Fruit fly (Drosophila melanogaster) whole organism, embryonic: ENCODE results near the gene CG2691.

Experiments
- CG11398 ChIP-seq: fragments of 200-800 bp; sonication (Bioruptor generic); optimal IDR thresholded peaks from 2 replicates; lab custom pipeline; 2016; ENCODE audit warnings: missing biosample characterization, missing genetic modification characterization
- CG11723 ChIP-seq: fragments of 200-800 bp; sonication (Bioruptor generic); optimal IDR thresholded peaks from 2 replicates; lab custom pipeline; 2017; ENCODE audit warnings: missing biosample characterization, mild to moderate bottlenecking, missing genetic modification characterization
- CG13287 ChIP-seq: fragments of 200-800 bp; sonication (Bioruptor generic); IDR thresholded peaks from 2 replicates; pipeline ENCODE4 v1.3.6; 2022; ENCODE audit warnings: missing biosample characterization, missing genetic modification characterization; ENCODE audit not compliant: partially characterized antibody
- CG15479 ChIP-seq: fragments of 200-800 bp; sonication (Bioruptor generic); optimal IDR thresholded peaks from 3 replicates; lab custom pipeline; 2019; ENCODE audit warnings: missing biosample characterization, mild to moderate bottlenecking, missing genetic modification characterization, moderate library complexity
- CG17328 ChIP-seq: fragments of 200-800 bp; sonication (Bioruptor generic); IDR thresholded peaks from 2 replicates; pipeline ENCODE4 v1.3.6; 2022; ENCODE audit warnings: missing biosample characterization, missing genetic modification characterization
- CG17829 ChIP-seq: fragments of 200-800 bp; optimal IDR thresholded peaks from 2 replicates; lab custom pipeline; 2019; ENCODE audit warnings: missing biosample characterization, mild to moderate bottlenecking, missing genetic modification characterization, moderate library complexity
- CG18476 ChIP-seq: fragments of 200-800 bp; sonication (Bioruptor generic); optimal IDR thresholded peaks from 2 replicates; lab custom pipeline; 2016; ENCODE audit warnings: missing biosample characterization, mild to moderate bottlenecking, missing genetic modification characterization
- CG2199 ChIP-seq: fragments of 200-800 bp; sonication (Bioruptor generic); IDR thresholded peaks from 3 replicates; pipeline ENCODE4 v1.3.6; 2022; ENCODE audit warnings: missing biosample characterization, missing genetic modification characterization
- CG31365 ChIP-seq: fragments of 200-800 bp; sonication (Bioruptor generic); optimal IDR thresholded peaks from 2 replicates; lab custom pipeline; 2018; ENCODE audit warnings: missing biosample characterization, mild to moderate bottlenecking, missing genetic modification characterization
- CG32767 ChIP-seq: fragments of 200-800 bp; sonication (Bioruptor generic); IDR thresholded peaks from 2 replicates; pipeline ENCODE4 v1.3.6; 2022; ENCODE audit warnings: missing biosample characterization, missing genetic modification characterization
- CG33557 ChIP-seq: fragments of 200-800 bp; sonication (Bioruptor generic); optimal IDR thresholded peaks from 2 replicates; lab custom pipeline; 2019; ENCODE audit warnings: missing biosample characterization, mild to moderate bottlenecking, missing genetic modification characterization, moderate library complexity
- CG4617 ChIP-seq: fragments of 200-800 bp; sonication (Bioruptor generic); optimal IDR thresholded peaks from 3 replicates; lab custom pipeline; 2016; ENCODE audit warnings: missing biosample characterization, missing genetic modification characterization, borderline replicate concordance
- CG6765 ChIP-seq: fragments of 200-800 bp; sonication (Bioruptor generic); optimal IDR thresholded peaks from 3 replicates; lab custom pipeline; 2017; ENCODE audit warnings: missing biosample characterization, mild to moderate bottlenecking, missing genetic modification characterization
- CG7372 ChIP-seq: fragments of 200-800 bp; sonication (Bioruptor generic); IDR thresholded peaks from 2 replicates; pipeline ENCODE4 v1.3.6; 2022; ENCODE audit warnings: missing biosample characterization, missing genetic modification characterization
- CG7786 ChIP-seq: fragments of 200-800 bp; sonication (Bioruptor generic); optimal IDR thresholded peaks from 2 replicates; lab custom pipeline; 2016; ENCODE audit warnings: missing biosample characterization, missing genetic modification characterization
- CG8290 ChIP-seq, 3 experiments: fragments of 200-800 bp; sonication (Bioruptor generic); optimal IDR thresholded peaks; 2 replicates each; lab custom pipeline; 2016 to 2019; ENCODE audit warnings: missing biosample characterization in 3 of 3, missing genetic modification characterization in 3 of 3, mild to moderate bottlenecking in 2 of 3, moderate library complexity in 1 of 3
- CG8765 ChIP-seq: fragments of 200-800 bp; sonication (Bioruptor generic); IDR thresholded peaks from 2 replicates; pipeline ENCODE4 v1.3.6; 2022; ENCODE audit warnings: missing biosample characterization, missing genetic modification characterization
- CG8924 ChIP-seq: fragments of 200-800 bp; optimal IDR thresholded peaks from 3 replicates; lab custom pipeline; 2019; ENCODE audit warnings: missing biosample characterization, mild to moderate bottlenecking, missing genetic modification characterization, moderate library complexity
- CHES-1-like ChIP-seq: fragments of 200-800 bp; sonication (Bioruptor generic); optimal IDR thresholded peaks from 2 replicates; lab custom pipeline; 2016; ENCODE audit warnings: missing biosample characterization, missing genetic modification characterization
- CoRest ChIP-seq: fragments of 200-800 bp; sonication (Bioruptor generic); optimal IDR thresholded peaks from 3 replicates; lab custom pipeline; 2018; ENCODE audit warnings: missing biosample characterization, mild to moderate bottlenecking, missing genetic modification characterization, moderate library complexity
- Dbx ChIP-seq: fragments of 200-800 bp; sonication (Bioruptor generic); IDR thresholded peaks from 3 replicates; pipeline ENCODE4 v1.3.6; 2022; ENCODE audit warnings: missing biosample characterization, missing genetic modification characterization
- Dek ChIP-seq: fragments of 200-800 bp; sonication (Bioruptor generic); optimal IDR thresholded peaks from 3 replicates; lab custom pipeline; 2019; ENCODE audit warnings: missing biosample characterization, mild to moderate bottlenecking, missing genetic modification characterization, moderate library complexity
- Drgx ChIP-seq: fragments of 200-800 bp; sonication (Bioruptor generic); IDR thresholded peaks from 2 replicates; pipeline ENCODE4 v1.3.6; 2022; ENCODE audit warnings: missing biosample characterization, missing genetic modification characterization
- E2f2 ChIP-seq: fragments of 200-800 bp; sonication (Bioruptor generic); IDR thresholded peaks from 2 replicates; pipeline ENCODE4 v1.3.6; 2022; ENCODE audit warnings: missing biosample characterization, missing genetic modification characterization
- H2.0 ChIP-seq: fragments of 200-800 bp; sonication (Bioruptor generic); IDR thresholded peaks from 2 replicates; pipeline ENCODE4 v1.3.6; 2022; ENCODE audit warnings: missing biosample characterization, missing genetic modification characterization
- HLH4C ChIP-seq: fragments of 200-800 bp; sonication (Bioruptor generic); IDR thresholded peaks from 3 replicates; pipeline ENCODE4 v1.3.6; 2022; ENCODE audit warnings: missing biosample characterization, missing genetic modification characterization; ENCODE audit not compliant: partially characterized antibody
- Hr51 ChIP-seq, 2 experiments: fragments of 200-800 bp; sonication (Bioruptor generic); optimal IDR thresholded peaks; 2 replicates in 1 of 2; 3 replicates in 1 of 2; lab custom pipeline; 2016 to 2018; ENCODE audit warnings: missing biosample characterization in 2 of 2, missing genetic modification characterization in 2 of 2, mild to moderate bottlenecking in 1 of 2, moderate library complexity in 1 of 2
- Kr ChIP-seq: fragments of 200-800 bp; sonication (Bioruptor generic); optimal IDR thresholded peaks from 2 replicates; lab custom pipeline; 2017; ENCODE audit warnings: missing biosample characterization, mild to moderate bottlenecking, missing genetic modification characterization
- Lpt ChIP-seq: fragments of >200 bp; optimal IDR thresholded peaks from 2 replicates; lab custom pipeline; 2018; ENCODE audit warnings: missing biosample characterization, missing genetic modification characterization
- MTF-1 ChIP-seq: fragments of 200-800 bp; sonication (Bioruptor generic); optimal IDR thresholded peaks from 2 replicates; lab custom pipeline; 2018; ENCODE audit warnings: missing biosample characterization, mild to moderate bottlenecking, missing genetic modification characterization, borderline replicate concordance
- Nf-YA ChIP-seq: fragments of 200-800 bp; sonication (Bioruptor generic); IDR thresholded peaks from 2 replicates; pipeline ENCODE4 v1.3.6; 2022; ENCODE audit warnings: missing biosample characterization, missing genetic modification characterization
- TFAM ChIP-seq: fragments of 200-800 bp; sonication (Bioruptor generic); optimal IDR thresholded peaks from 2 replicates; lab custom pipeline; 2017; ENCODE audit warnings: missing biosample characterization, missing genetic modification characterization, inconsistent platforms
- aop ChIP-seq: fragments of 200-800 bp; sonication (Bioruptor generic); IDR thresholded peaks from 2 replicates; pipeline ENCODE4 v1.3.6; 2022; ENCODE audit warnings: missing biosample characterization, missing genetic modification characterization
- bab2 ChIP-seq: fragments of 200-800 bp; sonication (Bioruptor generic); optimal IDR thresholded peaks from 2 replicates; lab custom pipeline; 2016; ENCODE audit warnings: missing biosample characterization, missing genetic modification characterization
- bigmax ChIP-seq: fragments of 200-800 bp; sonication (Bioruptor generic); optimal IDR thresholded peaks from 2 replicates; lab custom pipeline; 2018; ENCODE audit warnings: missing biosample characterization, mild to moderate bottlenecking, missing genetic modification characterization
- bsh ChIP-seq, 2 experiments: fragments of 200-800 bp; sonication (Bioruptor generic); optimal IDR thresholded peaks; 2 replicates each; lab custom pipeline; 2017 to 2018; ENCODE audit warnings: mild to moderate bottlenecking in 2 of 2, missing biosample characterization in 2 of 2, missing genetic modification characterization in 2 of 2, moderate library complexity in 1 of 2
- chn ChIP-seq: fragments of 200-800 bp; sonication (Bioruptor generic); optimal IDR thresholded peaks from 2 replicates; lab custom pipeline; 2016; ENCODE audit warnings: missing biosample characterization, missing genetic modification characterization
- da ChIP-seq: fragments of 200-800 bp; sonication (Bioruptor generic); optimal IDR thresholded peaks from 2 replicates; lab custom pipeline; 2016; ENCODE audit warnings: missing biosample characterization, missing genetic modification characterization
- en ChIP-seq: fragments of 200-800 bp; sonication (Bioruptor generic); optimal IDR thresholded peaks from 2 replicates; lab custom pipeline; 2016; ENCODE audit warnings: missing biosample characterization, missing genetic modification characterization
- gce ChIP-seq: fragments of 200-800 bp; sonication (Bioruptor generic); IDR thresholded peaks from 3 replicates; pipeline ENCODE4 v1.3.6; 2022; ENCODE audit warnings: missing biosample characterization, missing genetic modification characterization
- grau ChIP-seq: fragments of 200-800 bp; optimal IDR thresholded peaks from 3 replicates; lab custom pipeline; 2019; ENCODE audit warnings: missing biosample characterization, mild to moderate bottlenecking, missing genetic modification characterization, moderate library complexity
- h ChIP-seq: fragments of >200 bp; optimal IDR thresholded peaks from 2 replicates; lab custom pipeline; 2017
- knrl ChIP-seq: fragments of 200-800 bp; sonication (Bioruptor generic); IDR thresholded peaks from 3 replicates; pipeline ENCODE4 v1.3.6; 2022; ENCODE audit warnings: missing biosample characterization, missing genetic modification characterization; ENCODE audit not compliant: partially characterized antibody
- mirr ChIP-seq: fragments of 200-800 bp; sonication (Bioruptor generic); optimal IDR thresholded peaks from 3 replicates; lab custom pipeline; 2018; ENCODE audit warnings: missing biosample characterization, mild to moderate bottlenecking, missing genetic modification characterization
- pfk ChIP-seq: fragments of 200-800 bp; sonication (Bioruptor generic); optimal IDR thresholded peaks from 2 replicates; lab custom pipeline; 2018; ENCODE audit warnings: missing biosample characterization, mild to moderate bottlenecking, missing genetic modification characterization, moderate library complexity
- pros ChIP-seq: fragments of 200-800 bp; sonication (Bioruptor generic); optimal IDR thresholded peaks from 3 replicates; lab custom pipeline; 2019; ENCODE audit warnings: missing biosample characterization, mild to moderate bottlenecking, missing genetic modification characterization, moderate library complexity
- pum ChIP-seq: fragments of 200-800 bp; sonication (Bioruptor generic); optimal IDR thresholded peaks from 2 replicates; lab custom pipeline; 2016; ENCODE audit warnings: missing biosample characterization, missing genetic modification characterization
- row ChIP-seq: fragments of 200-800 bp; sonication (Bioruptor generic); IDR thresholded peaks from 3 replicates; pipeline ENCODE4 v1.3.6; 2022; ENCODE audit warnings: missing biosample characterization, missing genetic modification characterization
- trem ChIP-seq: fragments of 200-800 bp; optimal IDR thresholded peaks from 3 replicates; lab custom pipeline; 2019; ENCODE audit warnings: missing biosample characterization, mild to moderate bottlenecking, missing genetic modification characterization, moderate library complexity
- z ChIP-seq: fragments of 200-800 bp; sonication (Bioruptor generic); IDR thresholded peaks from 3 replicates; pipeline ENCODE4 v1.3.6; 2022; ENCODE audit warnings: missing biosample characterization, missing genetic modification characterization

CG2691 gene

dm6 chrX:13626579-13626894 lies 2.3 kb upstream of the CG2691 start (continued):
- no peak for TF ChIP-seq TFAM
- TF ChIP-seq CG11723 = peak; percentile 6
- TF ChIP-seq grau (tag; lab: Kevin White, UChicago) = peak; percentile 98
- no peak for TF ChIP-seq h (lab: Kevin White, UChicago)
- peak; percentile 22; the same call in 1 of the 2 replicates for TF ChIP-seq CG13287
- no peak for TF ChIP-seq knrl (GFP tag; lab: Robert Waterston, UW)
- peak; percentile 50 for TF ChIP-seq E2f2 (GFP tag; lab: Robert Waterston, UW)
- TF ChIP-seq en = peak; percentile 58
- 0 out of 2 replicates have a peak, but pooled peaks have one; percentile 28 for TF ChIP-seq CG17328 (GFP tag; lab: Robert Waterston, UW)
- TF ChIP-seq CG8765 = no peak
- peak; percentile 15 for TF ChIP-seq CG4617 (GFP tag; lab: Kevin White, UChicago)
- peak; percentile 62 for TF ChIP-seq mirr
- peak; percentile 39; the same call in 1 of the 2 replicates for TF ChIP-seq H2.0 (GFP tag; lab: Robert Waterston, UW)
- no peak for TF ChIP-seq CG18476 (GFP tag; lab: Kevin White, UChicago)
- no peak for TF ChIP-seq bigmax (GFP tag; lab: Kevin White, UChicago)
- peak; percentile 78 for TF ChIP-seq CG7786 (GFP tag; lab: Kevin White, UChicago)
- no peak for TF ChIP-seq Lpt (GFP tag; lab: Kevin White, UChicago)
- TF ChIP-seq CG7372 (GFP tag; lab: Robert Waterston, UW) = peak; percentile 72
- TF ChIP-seq Nf-YA (GFP tag; lab: Robert Waterston, UW) = peak; percentile 37; the same call in 1 of the 2 replicates
- TF ChIP-seq bsh (GFP tag; optimal IDR thresholded peaks at IDR 0.05; lab: Kevin White, UChicago) = peak in 1 of 2 experiments; percentile 71
- peak; percentile 87 for TF ChIP-seq CoRest (tag; lab: Kevin White, UChicago)
- TF ChIP-seq aop (GFP tag; lab: Robert Waterston, UW) = no peak
- peak; percentile 53 for TF ChIP-seq CG11398 (GFP tag; lab: Kevin White, UChicago)
- TF ChIP-seq row (GFP tag; lab: Robert Waterston, UW) = peak; percentile 37; the same call in 2 of the 3 replicates
- TF ChIP-seq CG8290 (GFP tag; optimal IDR thresholded peaks at IDR 0.05; lab: Kevin White, UChicago) = no peak
- TF ChIP-seq CG8290 (tag; optimal IDR thresholded peaks at IDR 0.05; lab: Kevin White, UChicago) = peak in 1 of 2 experiments; percentile 66
- peak; percentile 52 for TF ChIP-seq CG33557 (GFP tag; lab: Kevin White, UChicago)
- TF ChIP-seq Hr51 (GFP tag; optimal IDR thresholded peaks at IDR 0.05; lab: Kevin White, UChicago) = peak; percentile 34 to 82
- peak; percentile 40 for TF ChIP-seq CG31365 (tag; lab: Kevin White, UChicago)
- 0 out of 2 replicates have a peak, but pooled peaks have one; percentile 41 for TF ChIP-seq CG32767 (GFP tag; lab: Robert Waterston, UW)
- TF ChIP-seq Drgx (GFP tag; lab: Robert Waterston, UW) = 0 out of 2 replicates have a peak, but pooled peaks have one; percentile 13
- peak; percentile 67 for TF ChIP-seq CG6765 (GFP tag; lab: Kevin White, UChicago)
- peak; percentile 54 for TF ChIP-seq CG8924 (tag; lab: Kevin White, UChicago)
- peak; percentile 23 for TF ChIP-seq da (GFP tag; lab: Kevin White, UChicago)
- peak; percentile 76 for TF ChIP-seq CHES-1-like (GFP tag; lab: Kevin White, UChicago)
- TF ChIP-seq CG15479 = no peak
- TF ChIP-seq pum = peak; percentile 66
- no peak for TF ChIP-seq pfk (GFP tag; lab: Kevin White, UChicago)
- TF ChIP-seq Dbx (GFP tag; lab: Robert Waterston, UW) = peak; percentile 65; the same call in 2 of the 3 replicates
- peak; percentile 76 for TF ChIP-seq Dek (tag; lab: Kevin White, UChicago)
- TF ChIP-seq z = no peak
- no peak for TF ChIP-seq Kr (GFP tag; lab: Kevin White, UChicago)
- 0 out of 3 replicates have a peak, but pooled peaks have one; percentile 24 for TF ChIP-seq gce (GFP tag; lab: Robert Waterston, UW)
- no peak for TF ChIP-seq pros (GFP tag; lab: Kevin White, UChicago)
- peak; percentile 69 for TF ChIP-seq chn (GFP tag; lab: Kevin White, UChicago)
- TF ChIP-seq bab2 (GFP tag; lab: Kevin White, UChicago) = peak; percentile 77
- peak; percentile 0 for TF ChIP-seq trem (tag; lab: Kevin White, UChicago)
- peak; percentile 54 for TF ChIP-seq CG17829
- no peak for TF ChIP-seq HLH4C (GFP tag; lab: Robert Waterston, UW)
- peak; percentile 60; the same call in 1 of the 3 replicates for TF ChIP-seq CG2199 (GFP tag; lab: Robert Waterston, UW)
- TF ChIP-seq MTF-1 = peak; percentile 26
